Fruit fly (Drosophila melanogaster) whole organism, embryonic: ENCODE results near the gene Rh2.
A peak's percentile ranks its signal among the peaks of the same experiment; 100 is the strongest.

ENCODE experiments used
- Adf1 ChIP-seq: fragments of 200-800 bp; sonication (Bioruptor generic); IDR thresholded peaks from 2 replicates; pipeline ENCODE4 v1.3.6; 2022; ENCODE audit warnings: missing biosample characterization, missing genetic modification characterization
- B-H1 ChIP-seq: fragments of 200-800 bp; sonication (Bioruptor generic); IDR thresholded peaks from 3 replicates; pipeline ENCODE4 v1.3.6; 2022; ENCODE audit warnings: missing biosample characterization, missing genetic modification characterization
- Bdp1 ChIP-seq: fragments of 200-800 bp; sonication (Bioruptor generic); optimal IDR thresholded peaks from 3 replicates; lab custom pipeline; 2016; ENCODE audit warnings: missing biosample characterization, missing genetic modification characterization
- CG10267 ChIP-seq: fragments of 200-800 bp; sonication (Bioruptor generic); optimal IDR thresholded peaks from 2 replicates; lab custom pipeline; 2018; ENCODE audit warnings: missing biosample characterization, mild to moderate bottlenecking, missing genetic modification characterization, moderate library complexity
- CG10274 ChIP-seq: fragments of 200-800 bp; sonication (Bioruptor generic); optimal IDR thresholded peaks from 3 replicates; lab custom pipeline; 2017; ENCODE audit warnings: missing biosample characterization, mild to moderate bottlenecking, missing genetic modification characterization
- CG11093 ChIP-seq: fragments of 200-800 bp; sonication (Bioruptor generic); IDR thresholded peaks from 3 replicates; pipeline ENCODE4 v1.3.6; 2022; ENCODE audit warnings: missing biosample characterization, missing genetic modification characterization
- CG12219 ChIP-seq: fragments of 200-800 bp; sonication (Bioruptor generic); optimal IDR thresholded peaks from 3 replicates; lab custom pipeline; 2018; ENCODE audit warnings: missing biosample characterization, mild to moderate bottlenecking, missing genetic modification characterization
- CG13296 ChIP-seq: fragments of 200-800 bp; sonication (Bioruptor generic); optimal IDR thresholded peaks from 3 replicates; lab custom pipeline; 2018; ENCODE audit warnings: missing biosample characterization, mild to moderate bottlenecking, missing genetic modification characterization
- CG15514 ChIP-seq: fragments of 200-800 bp; sonication (Bioruptor generic); optimal IDR thresholded peaks from 3 replicates; lab custom pipeline; 2017; ENCODE audit warnings: missing biosample characterization, missing genetic modification characterization, mild to moderate bottlenecking, moderate library complexity, missing genetic modification reagents
- CG17361 ChIP-seq: fragments of 200-800 bp; sonication (Bioruptor generic); IDR thresholded peaks from 3 replicates; pipeline ENCODE4 v1.3.6; 2022; ENCODE audit warnings: missing biosample characterization, missing genetic modification characterization
- CG17568 ChIP-seq: fragments of 200-800 bp; sonication (Bioruptor generic); optimal IDR thresholded peaks from 2 replicates; lab custom pipeline; 2018; ENCODE audit warnings: missing biosample characterization, mild to moderate bottlenecking, missing genetic modification characterization, moderate library complexity
- CG18476 ChIP-seq: fragments of 200-800 bp; sonication (Bioruptor generic); optimal IDR thresholded peaks from 2 replicates; lab custom pipeline; 2016; ENCODE audit warnings: missing biosample characterization, mild to moderate bottlenecking, missing genetic modification characterization
- CG2120 ChIP-seq: fragments of 200-800 bp; sonication (Bioruptor generic); optimal IDR thresholded peaks from 3 replicates; lab custom pipeline; 2016; ENCODE audit warnings: missing biosample characterization, missing genetic modification characterization
- CG30403 ChIP-seq: fragments of 200-800 bp; sonication (Bioruptor generic); optimal IDR thresholded peaks from 3 replicates; lab custom pipeline; 2016; ENCODE audit warnings: missing biosample characterization, missing genetic modification characterization
- CG3407 ChIP-seq: fragments of 200-800 bp; sonication (Bioruptor generic); optimal IDR thresholded peaks from 2 replicates; lab custom pipeline; 2018; ENCODE audit warnings: missing biosample characterization, mild to moderate bottlenecking, missing genetic modification characterization
- CG34376 ChIP-seq: fragments of 200-800 bp; sonication (Bioruptor generic); optimal IDR thresholded peaks from 2 replicates; lab custom pipeline; 2018; ENCODE audit warnings: missing biosample characterization, mild to moderate bottlenecking, missing genetic modification characterization
- CG3726 ChIP-seq: fragments of 200-800 bp; sonication (Bioruptor generic); IDR thresholded peaks from 3 replicates; pipeline ENCODE4, ENCODE4 v1.3.6; 2022; ENCODE audit warnings: missing biosample characterization, missing genetic modification characterization
- CG3847 ChIP-seq: fragments of 200-800 bp; sonication (Bioruptor generic); IDR thresholded peaks from 2 replicates; pipeline ENCODE4 v1.3.6; 2022; ENCODE audit warnings: missing biosample characterization, missing genetic modification characterization
- CG6272 ChIP-seq: fragments of 200-800 bp; sonication (Bioruptor generic); IDR thresholded peaks from 2 replicates; pipeline ENCODE4 v1.3.6; 2022; ENCODE audit warnings: missing biosample characterization, missing genetic modification characterization
- CG7271 ChIP-seq: fragments of 200-800 bp; sonication (Bioruptor generic); optimal IDR thresholded peaks from 2 replicates; lab custom pipeline; 2018; ENCODE audit warnings: missing biosample characterization, mild to moderate bottlenecking, missing genetic modification characterization, moderate library complexity
- CG7963 ChIP-seq: fragments of 200-800 bp; sonication (Bioruptor generic); IDR thresholded peaks from 3 replicates; pipeline ENCODE4 v1.3.6; 2022; ENCODE audit warnings: missing biosample characterization, missing genetic modification characterization; ENCODE audit not compliant: partially characterized antibody
- CG8478 ChIP-seq: fragments of >200 bp; optimal IDR thresholded peaks from 2 replicates; lab custom pipeline; 2018
- Chrac-16 ChIP-seq: fragments of 200-800 bp; sonication (Bioruptor generic); optimal IDR thresholded peaks from 3 replicates; lab custom pipeline; 2016; ENCODE audit warnings: missing biosample characterization, missing genetic modification characterization
- Dek ChIP-seq: fragments of 200-800 bp; sonication (Bioruptor generic); optimal IDR thresholded peaks from 3 replicates; lab custom pipeline; 2019; ENCODE audit warnings: missing biosample characterization, mild to moderate bottlenecking, missing genetic modification characterization, moderate library complexity
- Dref ChIP-seq: fragments of 200-800 bp; sonication (Bioruptor generic); IDR thresholded peaks from 2 replicates; pipeline ENCODE4 v1.3.6; 2022; ENCODE audit warnings: missing biosample characterization, missing genetic modification characterization
- H15 ChIP-seq: fragments of 200-800 bp; sonication (Bioruptor generic); IDR thresholded peaks from 3 replicates; pipeline ENCODE4 v1.3.6; 2022; ENCODE audit warnings: missing biosample characterization, missing genetic modification characterization
- H2.0 ChIP-seq: fragments of 200-800 bp; sonication (Bioruptor generic); IDR thresholded peaks from 2 replicates; pipeline ENCODE4 v1.3.6; 2022; ENCODE audit warnings: missing biosample characterization, missing genetic modification characterization
- HmgD ChIP-seq: fragments of 200-800 bp; sonication (Bioruptor generic); optimal IDR thresholded peaks from 3 replicates; lab custom pipeline; 2016; ENCODE audit warnings: missing biosample characterization, missing genetic modification characterization
- Lhr ChIP-seq: fragments of 200-800 bp; sonication (Bioruptor generic); optimal IDR thresholded peaks from 3 replicates; lab custom pipeline; 2017; ENCODE audit warnings: mild to moderate bottlenecking, missing biosample characterization, missing genetic modification reagents, missing genetic modification characterization
- Lpt ChIP-seq: fragments of >200 bp; optimal IDR thresholded peaks from 2 replicates; lab custom pipeline; 2018; ENCODE audit warnings: missing biosample characterization, missing genetic modification characterization
- Mrtf ChIP-seq: fragments of 200-800 bp; sonication (Bioruptor generic); IDR thresholded peaks from 3 replicates; pipeline ENCODE4 v1.3.6; 2022; ENCODE audit warnings: missing biosample characterization, missing genetic modification characterization
- Oaz ChIP-seq: fragments of 200-800 bp; sonication (Bioruptor generic); IDR thresholded peaks from 2 replicates; pipeline ENCODE4 v1.3.6; 2022; ENCODE audit warnings: missing biosample characterization, missing genetic modification characterization
- Side ChIP-seq: fragments of 200-800 bp; sonication (Bioruptor generic); optimal IDR thresholded peaks from 2 replicates; lab custom pipeline; 2016; ENCODE audit warnings: missing biosample characterization, missing genetic modification characterization
- Taf1 ChIP-seq: fragments of 200-800 bp; sonication (Bioruptor generic); IDR thresholded peaks from 2 replicates; pipeline ENCODE4 v1.3.6; 2022; ENCODE audit warnings: missing biosample characterization, missing genetic modification characterization
- aop ChIP-seq: fragments of 200-800 bp; sonication (Bioruptor generic); IDR thresholded peaks from 2 replicates; pipeline ENCODE4 v1.3.6; 2022; ENCODE audit warnings: missing biosample characterization, missing genetic modification characterization
- ash1 ChIP-seq: fragments of 200-800 bp; sonication (Bioruptor generic); optimal IDR thresholded peaks from 2 replicates; lab custom pipeline; 2018; ENCODE audit warnings: missing biosample characterization, mild to moderate bottlenecking, missing genetic modification characterization
- bab2 ChIP-seq: fragments of 200-800 bp; sonication (Bioruptor generic); optimal IDR thresholded peaks from 2 replicates; lab custom pipeline; 2016; ENCODE audit warnings: missing biosample characterization, missing genetic modification characterization
- bigmax ChIP-seq: fragments of 200-800 bp; sonication (Bioruptor generic); optimal IDR thresholded peaks from 2 replicates; lab custom pipeline; 2018; ENCODE audit warnings: missing biosample characterization, mild to moderate bottlenecking, missing genetic modification characterization
- btn ChIP-seq: fragments of 200-800 bp; sonication (Bioruptor generic); optimal IDR thresholded peaks from 2 replicates; lab custom pipeline; 2016; ENCODE audit warnings: missing biosample characterization, missing genetic modification characterization
- crp ChIP-seq, 2 experiments: fragments of 200-800 bp; sonication (Bioruptor generic); optimal IDR thresholded peaks; 2 replicates in 1 of 2; 3 replicates in 1 of 2; lab custom pipeline; 2017; ENCODE audit warnings: missing biosample characterization in 2 of 2, missing genetic modification characterization in 2 of 2, mild to moderate bottlenecking in 1 of 2, moderate library complexity in 1 of 2
- dmrt11E ChIP-seq: fragments of 200-800 bp; sonication (Bioruptor generic); optimal IDR thresholded peaks from 3 replicates; lab custom pipeline; 2018; ENCODE audit warnings: missing biosample characterization, mild to moderate bottlenecking, missing genetic modification characterization, moderate library complexity
- esg ChIP-seq: fragments of 200-800 bp; sonication (Bioruptor generic); conservative IDR thresholded peaks from 2 replicates; pipeline ENCODE4 v1.3.6; 2022; ENCODE audit warnings: missing biosample characterization, missing genetic modification characterization
- fd3F ChIP-seq: fragments of 200-800 bp; sonication (Bioruptor generic); optimal IDR thresholded peaks from 2 replicates; lab custom pipeline; 2018; ENCODE audit warnings: missing biosample characterization, mild to moderate bottlenecking, missing genetic modification characterization, moderate library complexity
- fu2 ChIP-seq: fragments of 200-800 bp; sonication (Bioruptor generic); optimal IDR thresholded peaks from 2 replicates; lab custom pipeline; 2016; ENCODE audit warnings: missing biosample characterization, missing genetic modification characterization
- gcm ChIP-seq: fragments of 200-800 bp; sonication (Bioruptor generic); optimal IDR thresholded peaks from 2 replicates; lab custom pipeline; 2019; ENCODE audit warnings: missing biosample characterization, mild to moderate bottlenecking, missing genetic modification characterization, moderate library complexity
- her ChIP-seq: fragments of 200-800 bp; sonication (Bioruptor generic); optimal IDR thresholded peaks from 2 replicates; lab custom pipeline; 2016; ENCODE audit warnings: missing biosample characterization, missing genetic modification characterization
- lov ChIP-seq, 2 experiments: fragments of 200-800 bp in 1 of 2; fragments of >200 bp in 1 of 2; sonication (Bioruptor generic) in 1 of 2; IDR thresholded peaks in 1 of 2; optimal IDR thresholded peaks in 1 of 2; 2 replicates in 1 of 2; 3 replicates in 1 of 2; pipeline versions ENCODE4 v1.3.6 to Lab custom; 2017 to 2022; ENCODE audit warnings: missing biosample characterization in 1 of 2, missing genetic modification characterization in 1 of 2
- odd ChIP-seq: fragments of 200-800 bp; sonication (Bioruptor generic); optimal IDR thresholded peaks from 2 replicates; lab custom pipeline; 2017; ENCODE audit warnings: missing biosample characterization, mild to moderate bottlenecking, missing genetic modification characterization
- run ChIP-seq: fragments of 200-800 bp; sonication (Bioruptor generic); optimal IDR thresholded peaks from 3 replicates; lab custom pipeline; 2018; ENCODE audit warnings: missing biosample characterization, mild to moderate bottlenecking, missing genetic modification characterization
- sr ChIP-seq: fragments of 200-800 bp; sonication (Bioruptor generic); IDR thresholded peaks from 3 replicates; pipeline ENCODE4 v1.3.6; 2022; ENCODE audit warnings: missing biosample characterization, missing genetic modification characterization
- trh ChIP-seq: fragments of 200-800 bp; sonication (Bioruptor generic); optimal IDR thresholded peaks from 2 replicates; lab custom pipeline; 2016; ENCODE audit warnings: missing biosample characterization, missing genetic modification characterization
- zen2 ChIP-seq: fragments of 200-800 bp; sonication (Bioruptor generic); IDR thresholded peaks from 3 replicates; pipeline ENCODE4 v1.3.6; 2022; ENCODE audit warnings: missing biosample characterization, missing genetic modification characterization; ENCODE audit not compliant: partially characterized antibody

The Rh2 gene

DNA sequence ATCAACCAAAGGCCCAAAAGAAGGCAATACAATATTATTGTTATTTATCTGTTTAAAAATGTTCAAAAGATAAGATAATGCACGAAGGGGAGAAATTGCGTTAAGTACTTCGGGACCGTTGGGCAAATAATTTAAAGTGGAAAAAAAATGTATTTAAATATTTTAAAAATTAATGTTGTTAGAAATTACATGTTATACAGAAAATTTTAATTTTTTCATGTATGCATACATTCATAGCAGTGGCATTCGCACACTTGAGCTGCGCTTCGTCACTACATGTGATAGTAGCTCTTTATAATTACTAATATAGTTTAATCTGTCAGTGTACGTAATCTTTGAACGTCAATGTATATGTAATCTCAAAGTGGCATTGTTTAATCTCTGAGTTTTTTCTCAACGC, 4.0 kb upstream of the Rh2 start (continued):
- TF ChIP-seq zen2 (GFP tag; lab: Robert Waterston, UW): no peak
- no peak for TF ChIP-seq Side
- no peak for TF ChIP-seq H2.0
- TF ChIP-seq CG7271 (tag; lab: Kevin White, UChicago): no peak
- TF ChIP-seq odd (GFP tag; lab: Kevin White, UChicago): no peak
- no peak for TF ChIP-seq CG10267
- TF ChIP-seq CG6272 (GFP tag; lab: Robert Waterston, UW): peak; percentile 89
- TF ChIP-seq esg (GFP tag; lab: Robert Waterston, UW): no peak
- TF ChIP-seq Dek: no peak
- TF ChIP-seq run (tag; lab: Kevin White, UChicago): no peak
- no peak for TF ChIP-seq Oaz (GFP tag; lab: Robert Waterston, UW)
- TF ChIP-seq ash1: no peak
- no peak for TF ChIP-seq trh (GFP tag; lab: Kevin White, UChicago)
- peak; percentile 23; the same call in 1 of the 2 replicates for TF ChIP-seq Dref (GFP tag; lab: Robert Waterston, UW)
- no peak for TF ChIP-seq HmgD (GFP tag; lab: Kevin White, UChicago)
- TF ChIP-seq CG12219: no peak
- no peak for TF ChIP-seq gcm (GFP tag; lab: Kevin White, UChicago)
- peak; percentile 68; the same call in 2 of the 3 replicates for TF ChIP-seq CG11093 (GFP tag; lab: Robert Waterston, UW)
- TF ChIP-seq CG15514 (GFP tag; lab: Kevin White, UChicago): peak; percentile 22
- no peak for TF ChIP-seq lov (optimal IDR thresholded peaks at IDR 0.05; lab: Kevin White, UChicago)
- no peak for TF ChIP-seq lov (GFP tag; IDR thresholded peaks at IDR 0.05; lab: Robert Waterston, UW)
- TF ChIP-seq btn (GFP tag; lab: Kevin White, UChicago): no peak
- no peak for TF ChIP-seq CG3847 (GFP tag; lab: Robert Waterston, UW)
- TF ChIP-seq her (GFP tag; lab: Kevin White, UChicago): no peak
- TF ChIP-seq CG3726 (GFP tag; lab: Robert Waterston, UW): no peak
- TF ChIP-seq dmrt11E: no peak
- no peak for TF ChIP-seq CG13296 (GFP tag; lab: Kevin White, UChicago)
- no peak; the same call in 2 of the 3 replicates for TF ChIP-seq CG17361
- TF ChIP-seq CG17568 (GFP tag; lab: Kevin White, UChicago): no peak
- TF ChIP-seq fu2 (GFP tag; lab: Kevin White, UChicago): no peak
- peak; percentile 67; the same call in 2 of the 3 replicates for TF ChIP-seq H15 (GFP tag; lab: Robert Waterston, UW)
- no peak for TF ChIP-seq Chrac-16
- TF ChIP-seq B-H1 (GFP tag; lab: Robert Waterston, UW): peak; percentile 60; the same call in 2 of the 3 replicates
- no peak for TF ChIP-seq CG10274
- no peak for TF ChIP-seq CG7963
- TF ChIP-seq Lpt: no peak
- TF ChIP-seq bigmax (GFP tag; lab: Kevin White, UChicago): no peak
- TF ChIP-seq CG8478 (lab: Kevin White, UChicago): no peak
- TF ChIP-seq bab2 (GFP tag; lab: Kevin White, UChicago): no peak
- TF ChIP-seq Mrtf (GFP tag; lab: Robert Waterston, UW): peak; percentile 56; the same call in 2 of the 3 replicates
- no peak for TF ChIP-seq fd3F (GFP tag; lab: Kevin White, UChicago)
- no peak for TF ChIP-seq CG2120 (GFP tag; lab: Kevin White, UChicago)
- TF ChIP-seq CG3407 (GFP tag; lab: Kevin White, UChicago): no peak
- no peak for TF ChIP-seq CG18476 (GFP tag; lab: Kevin White, UChicago)
- peak; percentile 70; the same call in 1 of the 2 replicates for TF ChIP-seq Taf1
- TF ChIP-seq crp (GFP tag; optimal IDR thresholded peaks at IDR 0.05; lab: Kevin White, UChicago): no peak
- no peak for TF ChIP-seq Lhr
- TF ChIP-seq Adf1: no peak
- no peak for TF ChIP-seq CG34376
- 0 out of 3 replicates have a peak, but pooled peaks have one; percentile 37 for TF ChIP-seq sr (GFP tag; lab: Robert Waterston, UW)
- no peak for TF ChIP-seq aop
- TF ChIP-seq Bdp1 (GFP tag; lab: Kevin White, UChicago): no peak
- TF ChIP-seq CG30403 (GFP tag; lab: Kevin White, UChicago): no peak
